Fruit fly (Drosophila melanogaster) whole organism, embryonic: ENCODE results near the gene rols.

ENCODE experiments used
- Bteb2 ChIP-seq: fragments of 200-800 bp; sonication (Bioruptor generic); optimal IDR thresholded peaks from 2 replicates; lab custom pipeline; 2016; ENCODE audit warnings: missing biosample characterization, missing genetic modification characterization
- CG10147 ChIP-seq: fragments of 200-800 bp; sonication (Bioruptor generic); optimal IDR thresholded peaks from 2 replicates; lab custom pipeline; 2019; ENCODE audit warnings: missing biosample characterization, mild to moderate bottlenecking, missing genetic modification characterization, moderate library complexity
- CG10209 ChIP-seq: fragments of 200-800 bp; sonication (Bioruptor generic); optimal IDR thresholded peaks from 3 replicates; lab custom pipeline; 2017; ENCODE audit warnings: missing biosample characterization, mild to moderate bottlenecking, missing genetic modification characterization, missing genetic modification reagents
- CG10431 ChIP-seq: fragments of 200-800 bp; sonication (Bioruptor generic); optimal IDR thresholded peaks from 3 replicates; lab custom pipeline; 2018; ENCODE audit warnings: missing biosample characterization, mild to moderate bottlenecking, missing genetic modification characterization
- CG11560 ChIP-seq: fragments of 200-800 bp; sonication (Bioruptor generic); IDR thresholded peaks from 3 replicates; pipeline ENCODE4 v1.3.6; 2022; ENCODE audit warnings: missing biosample characterization, missing genetic modification characterization
- CG11723 ChIP-seq: fragments of 200-800 bp; sonication (Bioruptor generic); optimal IDR thresholded peaks from 2 replicates; lab custom pipeline; 2017; ENCODE audit warnings: missing biosample characterization, mild to moderate bottlenecking, missing genetic modification characterization
- CG12942 ChIP-seq: fragments of 200-800 bp; sonication (Bioruptor generic); optimal IDR thresholded peaks from 3 replicates; lab custom pipeline; 2016; ENCODE audit warnings: missing biosample characterization, missing genetic modification characterization
- CG15011 ChIP-seq: fragments of 200-800 bp; sonication (Bioruptor generic); optimal IDR thresholded peaks from 3 replicates; lab custom pipeline; 2018; ENCODE audit warnings: missing biosample characterization, mild to moderate bottlenecking, missing genetic modification characterization
- CG1602 ChIP-seq: fragments of 200-800 bp; sonication (Bioruptor generic); optimal IDR thresholded peaks from 3 replicates; lab custom pipeline; 2016; ENCODE audit warnings: missing biosample characterization, missing genetic modification characterization
- CG1647 ChIP-seq: fragments of 200-800 bp; sonication (Bioruptor generic); optimal IDR thresholded peaks from 3 replicates; lab custom pipeline; 2016; ENCODE audit warnings: missing biosample characterization, missing genetic modification characterization
- CG16815 ChIP-seq: fragments of 200-800 bp; sonication (Bioruptor generic); optimal IDR thresholded peaks from 3 replicates; lab custom pipeline; 2017; ENCODE audit warnings: missing biosample characterization, mild to moderate bottlenecking, missing genetic modification characterization
- CG18599 ChIP-seq: fragments of 200-800 bp; sonication (Bioruptor generic); optimal IDR thresholded peaks from 3 replicates; lab custom pipeline; 2017; ENCODE audit warnings: missing biosample characterization, missing genetic modification characterization, mild to moderate bottlenecking, moderate library complexity, missing genetic modification reagents
- CG2116 ChIP-seq: fragments of 200-800 bp; sonication (Bioruptor generic); optimal IDR thresholded peaks from 3 replicates; lab custom pipeline; 2018; ENCODE audit warnings: missing biosample characterization, mild to moderate bottlenecking, missing genetic modification characterization
- CG2889 ChIP-seq: fragments of 200-800 bp; sonication (Bioruptor generic); IDR thresholded peaks from 3 replicates; pipeline ENCODE4 v1.3.6; 2022; ENCODE audit warnings: missing biosample characterization, missing genetic modification characterization
- CG30431 ChIP-seq: fragments of 200-800 bp; sonication (Bioruptor generic); optimal IDR thresholded peaks from 2 replicates; lab custom pipeline; 2017; ENCODE audit warnings: missing biosample characterization, missing genetic modification characterization
- CG31224 ChIP-seq: fragments of 200-800 bp; sonication (Bioruptor generic); IDR thresholded peaks from 2 replicates; pipeline ENCODE4 v1.3.6; 2022; ENCODE audit warnings: missing biosample characterization, missing genetic modification characterization
- CG3281 ChIP-seq: fragments of 200-800 bp; sonication (Bioruptor generic); optimal IDR thresholded peaks from 3 replicates; lab custom pipeline; 2017; ENCODE audit warnings: missing biosample characterization, mild to moderate bottlenecking, missing genetic modification characterization
- CG43689 ChIP-seq: fragments of 200-800 bp; sonication (Bioruptor generic); IDR thresholded peaks from 2 replicates; pipeline ENCODE4 v1.3.6; 2022; ENCODE audit warnings: missing biosample characterization, missing genetic modification characterization
- CG5953 ChIP-seq: fragments of 200-800 bp; sonication (Bioruptor generic); IDR thresholded peaks from 2 replicates; pipeline ENCODE4 v1.3.6; 2022; ENCODE audit warnings: missing biosample characterization, missing genetic modification characterization
- CG7928 ChIP-seq: fragments of 200-800 bp; sonication (Bioruptor generic); optimal IDR thresholded peaks from 2 replicates; lab custom pipeline; 2017; ENCODE audit warnings: missing biosample characterization, mild to moderate bottlenecking, missing genetic modification characterization
- CG7963 ChIP-seq: fragments of 200-800 bp; sonication (Bioruptor generic); IDR thresholded peaks from 3 replicates; pipeline ENCODE4 v1.3.6; 2022; ENCODE audit warnings: missing biosample characterization, missing genetic modification characterization; ENCODE audit not compliant: partially characterized antibody
- CG8089 ChIP-seq: fragments of 200-800 bp; sonication (Bioruptor generic); optimal IDR thresholded peaks from 3 replicates; lab custom pipeline; 2016; ENCODE audit warnings: missing biosample characterization, missing genetic modification characterization
- CG8924 ChIP-seq: fragments of 200-800 bp; optimal IDR thresholded peaks from 3 replicates; lab custom pipeline; 2019; ENCODE audit warnings: missing biosample characterization, mild to moderate bottlenecking, missing genetic modification characterization, moderate library complexity
- CG9932 ChIP-seq: fragments of 200-800 bp; sonication (Bioruptor generic); IDR thresholded peaks from 2 replicates; pipeline ENCODE4 v1.3.6; 2022; ENCODE audit warnings: missing biosample characterization, missing genetic modification characterization
- Dip3 ChIP-seq: fragments of 200-800 bp; sonication (Bioruptor generic); optimal IDR thresholded peaks from 3 replicates; lab custom pipeline; 2016; ENCODE audit warnings: missing biosample characterization, missing genetic modification characterization
- HLH4C ChIP-seq: fragments of 200-800 bp; sonication (Bioruptor generic); IDR thresholded peaks from 3 replicates; pipeline ENCODE4 v1.3.6; 2022; ENCODE audit warnings: missing biosample characterization, missing genetic modification characterization; ENCODE audit not compliant: partially characterized antibody
- HmgZ ChIP-seq: fragments of 200-800 bp; sonication (Bioruptor generic); optimal IDR thresholded peaks from 2 replicates; lab custom pipeline; 2018; ENCODE audit warnings: missing biosample characterization, mild to moderate bottlenecking, missing genetic modification characterization
- Hr51 ChIP-seq, 2 experiments: fragments of 200-800 bp; sonication (Bioruptor generic); optimal IDR thresholded peaks; 2 replicates in 1 of 2; 3 replicates in 1 of 2; lab custom pipeline; 2016 to 2018; ENCODE audit warnings: missing biosample characterization in 2 of 2, missing genetic modification characterization in 2 of 2, mild to moderate bottlenecking in 1 of 2, moderate library complexity in 1 of 2
- Lpt ChIP-seq: fragments of >200 bp; optimal IDR thresholded peaks from 2 replicates; lab custom pipeline; 2018; ENCODE audit warnings: missing biosample characterization, missing genetic modification characterization
- NC2α ChIP-seq: fragments of 200-800 bp; sonication (Bioruptor generic); optimal IDR thresholded peaks from 2 replicates; lab custom pipeline; 2016; ENCODE audit warnings: missing biosample characterization, missing genetic modification characterization
- NC2β ChIP-seq: fragments of 200-800 bp; sonication (Bioruptor generic); optimal IDR thresholded peaks from 2 replicates; lab custom pipeline; 2016; ENCODE audit warnings: missing biosample characterization, missing genetic modification characterization
- Sox102F ChIP-seq: fragments of 200-800 bp; sonication (Bioruptor generic); optimal IDR thresholded peaks from 2 replicates; lab custom pipeline; 2018; ENCODE audit warnings: missing biosample characterization, mild to moderate bottlenecking, missing genetic modification characterization, moderate library complexity
- Xrp1 ChIP-seq: fragments of 200-800 bp; sonication (Bioruptor generic); IDR thresholded peaks from 2 replicates; pipeline ENCODE4 v1.3.6; 2022; ENCODE audit warnings: missing biosample characterization, missing genetic modification characterization
- chif ChIP-seq, 2 experiments: fragments of 200-800 bp; sonication (Bioruptor generic); optimal IDR thresholded peaks; 3 replicates each; lab custom pipeline; 2016; ENCODE audit warnings: missing biosample characterization in 2 of 2, missing genetic modification characterization in 2 of 2
- chn ChIP-seq: fragments of 200-800 bp; sonication (Bioruptor generic); optimal IDR thresholded peaks from 2 replicates; lab custom pipeline; 2016; ENCODE audit warnings: missing biosample characterization, missing genetic modification characterization
- fd64A ChIP-seq: fragments of 200-800 bp; sonication (Bioruptor generic); optimal IDR thresholded peaks from 3 replicates; lab custom pipeline; 2018; ENCODE audit warnings: missing biosample characterization, mild to moderate bottlenecking, missing genetic modification characterization
- ftz-f1 ChIP-seq: fragments of 200-800 bp; sonication (Bioruptor generic); optimal IDR thresholded peaks from 2 replicates; lab custom pipeline; 2016; ENCODE audit warnings: missing biosample characterization, missing genetic modification characterization
- gce ChIP-seq: fragments of 200-800 bp; sonication (Bioruptor generic); IDR thresholded peaks from 3 replicates; pipeline ENCODE4 v1.3.6; 2022; ENCODE audit warnings: missing biosample characterization, missing genetic modification characterization
- ham ChIP-seq: fragments of 200-800 bp; sonication (Bioruptor generic); IDR thresholded peaks from 2 replicates; pipeline ENCODE4 v1.3.6; 2022; ENCODE audit warnings: missing biosample characterization, missing genetic modification characterization
- hb ChIP-seq: fragments of 200-800 bp; sonication (Bioruptor generic); IDR thresholded peaks from 3 replicates; pipeline ENCODE4 v1.3.6; 2022; ENCODE audit warnings: missing biosample characterization, missing genetic modification characterization; ENCODE audit not compliant: partially characterized antibody
- lov ChIP-seq, 2 experiments: fragments of 200-800 bp in 1 of 2; fragments of >200 bp in 1 of 2; sonication (Bioruptor generic) in 1 of 2; IDR thresholded peaks in 1 of 2; optimal IDR thresholded peaks in 1 of 2; 2 replicates in 1 of 2; 3 replicates in 1 of 2; pipeline versions ENCODE4 v1.3.6 to Lab custom; 2017 to 2022; ENCODE audit warnings: missing biosample characterization in 1 of 2, missing genetic modification characterization in 1 of 2
- mirr ChIP-seq: fragments of 200-800 bp; sonication (Bioruptor generic); optimal IDR thresholded peaks from 3 replicates; lab custom pipeline; 2018; ENCODE audit warnings: missing biosample characterization, mild to moderate bottlenecking, missing genetic modification characterization
- onecut ChIP-seq: fragments of 200-800 bp; sonication (Bioruptor generic); IDR thresholded peaks from 2 replicates; pipeline ENCODE4 v1.3.6; 2022; ENCODE audit warnings: missing biosample characterization, missing genetic modification characterization
- peb ChIP-seq: fragments of 200-800 bp; sonication (Bioruptor generic); IDR thresholded peaks from 2 replicates; pipeline ENCODE4 v1.3.6; 2022; ENCODE audit warnings: missing biosample characterization, missing genetic modification characterization
- pnt ChIP-seq: fragments of 200-800 bp; sonication (Bioruptor generic); optimal IDR thresholded peaks from 3 replicates; lab custom pipeline; 2016; ENCODE audit warnings: missing biosample characterization, missing genetic modification characterization
- sens-2 ChIP-seq: fragments of 200-800 bp; sonication (Bioruptor generic); IDR thresholded peaks from 2 replicates; pipeline ENCODE4 v1.3.6; 2022; ENCODE audit warnings: missing biosample characterization, missing genetic modification characterization
- shn ChIP-seq: fragments of 200-800 bp; sonication (Bioruptor generic); optimal IDR thresholded peaks from 3 replicates; lab custom pipeline; 2016; ENCODE audit warnings: missing biosample characterization, missing genetic modification characterization
- sr ChIP-seq: fragments of 200-800 bp; sonication (Bioruptor generic); IDR thresholded peaks from 3 replicates; pipeline ENCODE4 v1.3.6; 2022; ENCODE audit warnings: missing biosample characterization, missing genetic modification characterization
- trem ChIP-seq: fragments of 200-800 bp; optimal IDR thresholded peaks from 3 replicates; lab custom pipeline; 2019; ENCODE audit warnings: missing biosample characterization, mild to moderate bottlenecking, missing genetic modification characterization, moderate library complexity

Gene rols

dm6 chr3L:12090898-12091685, 26.4 kb upstream of the rols start (continued):
- TF ChIP-seq CG7963 (no peak), Bteb2 (GFP tag; lab: Kevin White, UChicago) (peak; percentile 47), CG10147 (GFP tag; lab: Kevin White, UChicago) (peak; percentile 34), Xrp1 (no peak; the same call in 1 of the 2 replicates), Hr51 (GFP tag; optimal IDR thresholded peaks at IDR 0.05; lab: Kevin White, UChicago) (peak in 1 of 2 experiments; percentile 83), hb (no peak), CG1647 (GFP tag; lab: Kevin White, UChicago) (peak; percentile 29), fd64A (GFP tag; lab: Kevin White, UChicago) (no peak), ftz-f1 (GFP tag; lab: Kevin White, UChicago) (no peak), shn (GFP tag; lab: Kevin White, UChicago) (no peak), ham (no peak), CG43689 (GFP tag; lab: Robert Waterston, UW) (peak; percentile 46; the same call in 1 of the 2 replicates), CG10431 (GFP tag; lab: Kevin White, UChicago) (no peak), chn (GFP tag; lab: Kevin White, UChicago) (no peak), CG2889 (GFP tag; lab: Robert Waterston, UW) (0 out of 3 replicates have a peak, but pooled peaks have one; percentile 48), CG11723 (peak; percentile 20), chif (GFP tag; optimal IDR thresholded peaks at IDR 0.05; lab: Kevin White, UChicago) (peak in 1 of 2 experiments; percentile 24), onecut (GFP tag; lab: Robert Waterston, UW) (0 out of 2 replicates have a peak, but pooled peaks have one; percentile 16), CG30431 (GFP tag; lab: Kevin White, UChicago) (peak; percentile 17), CG15011 (GFP tag; lab: Kevin White, UChicago) (peak; percentile 39), sr (GFP tag; lab: Robert Waterston, UW) (no peak), CG11560 (tag; lab: Robert Waterston, UW) (no peak), Dip3 (peak; percentile 54), peb (no peak; the same call in 1 of the 2 replicates), CG1602 (GFP tag; lab: Kevin White, UChicago) (peak; percentile 41), mirr (GFP tag; lab: Kevin White, UChicago) (peak; percentile 74), sens-2 (no peak), CG10209 (peak; percentile 59), gce (no peak; the same call in 2 of the 3 replicates), CG18599 (GFP tag; lab: Kevin White, UChicago) (peak; percentile 71), lov (optimal IDR thresholded peaks at IDR 0.05; lab: Kevin White, UChicago) (no peak), lov (GFP tag; IDR thresholded peaks at IDR 0.05; lab: Robert Waterston, UW) (no peak), pnt (GFP tag; lab: Kevin White, UChicago) (no peak), Lpt (no peak), CG3281 (peak; percentile 74), CG7928 (peak; percentile 14), Sox102F (GFP tag; lab: Kevin White, UChicago) (peak; percentile 68), trem (tag; lab: Kevin White, UChicago) (no peak), NC2β (GFP tag; lab: Kevin White, UChicago) (peak; percentile 6), CG16815 (peak; percentile 7), CG12942 (GFP tag; lab: Kevin White, UChicago) (peak; percentile 43), CG8924 (tag; lab: Kevin White, UChicago) (peak; percentile 57), CG8089 (no peak), CG2116 (GFP tag; lab: Kevin White, UChicago) (peak; percentile 10), CG9932 (GFP tag; lab: Robert Waterston, UW) (peak; percentile 82), NC2α (GFP tag; lab: Kevin White, UChicago) (no peak), HLH4C (GFP tag; lab: Robert Waterston, UW) (no peak), HmgZ (tag; lab: Kevin White, UChicago) (peak; percentile 56), CG5953 (GFP tag; lab: Robert Waterston, UW) (peak; percentile 44; the same call in 1 of the 2 replicates), CG31224 (GFP tag; lab: Robert Waterston, UW) (peak; percentile 52)
